Worm (Caenorhabditis elegans) whole organism, L1 larva: Measurements from ENCODE around the gene C55A6.10.

Experiments used
- Y116A8C.19 ChIP-seq: sonication (generic microtip); optimal IDR thresholded peaks from 2 replicates; lab custom pipeline; 2016; ENCODE audit warnings: missing compliant biosample characterization, missing genetic modification characterization, borderline replicate concordance
- blmp-1 ChIP-seq: fragments of 150-350 bp; optimal IDR thresholded peaks from 2 replicates; lab custom pipeline; 2014; ENCODE audit warnings: missing biosample characterization, missing genetic modification characterization
- ceh-82 ChIP-seq, 3 experiments: fragments of 150-350 bp in 1 of 3; sonication (generic microtip) in 2 of 3; optimal IDR thresholded peaks; 2 replicates each; lab custom pipeline; 2014 to 2017; ENCODE audit warnings: missing biosample characterization in 3 of 3, missing genetic modification characterization in 3 of 3
- dsc-1 ChIP-seq: sonication (generic microtip); optimal IDR thresholded peaks from 2 replicates; lab custom pipeline; 2016; ENCODE audit warnings: mild to moderate bottlenecking, missing genetic modification characterization, missing compliant biosample characterization
- efl-1 ChIP-seq, 4 experiments: fragments of 150-350 bp; optimal IDR thresholded peaks in 3 of 4; peaks in 1 of 4; 1 replicate in 1 of 4; 2 replicates in 3 of 4; lab custom pipeline; 2014; ENCODE audit warnings: missing biosample characterization in 2 of 4, missing genetic modification characterization in 2 of 4, missing genetic modification reagents in 2 of 4
- egl-27 ChIP-seq, 2 experiments: fragments of 150-350 bp in 1 of 2; sonication (generic microtip); optimal IDR thresholded peaks; 3 replicates each; lab custom pipeline; 2017 to 2018; ENCODE audit warnings: missing biosample characterization in 2 of 2, missing genetic modification characterization in 2 of 2, missing genetic modification reagents in 2 of 2
- elt-3 ChIP-seq, 6 experiments: fragments of 150-350 bp in 1 of 6; sonication (generic microtip); optimal IDR thresholded peaks; 2 replicates each; lab custom pipeline; 2017 to 2018; ENCODE audit warnings: missing biosample characterization in 6 of 6, missing genetic modification characterization in 6 of 6, inconsistent platforms in 1 of 6
- fkh-8 ChIP-seq: sonication (generic microtip); optimal IDR thresholded peaks from 2 replicates; lab custom pipeline; 2016; ENCODE audit warnings: mild to moderate bottlenecking, missing genetic modification characterization, missing compliant biosample characterization
- hlh-17 ChIP-seq: fragments of 200-800 bp; sonication (Bioruptor generic); optimal IDR thresholded peaks from 2 replicates; lab custom pipeline; 2018; ENCODE audit warnings: missing genetic modification characterization, mild to moderate bottlenecking, missing compliant biosample characterization, moderate library complexity, borderline replicate concordance
- jun-1 ChIP-seq: fragments of 150-350 bp; optimal IDR thresholded peaks from 2 replicates; lab custom pipeline; 2014; ENCODE audit warnings: missing biosample characterization, missing genetic modification reagents, missing genetic modification characterization
- lin-14 ChIP-seq: fragments of 200-800 bp; sonication (Bioruptor generic); optimal IDR thresholded peaks from 2 replicates; lab custom pipeline; 2018; ENCODE audit warnings: mild to moderate bottlenecking, missing genetic modification characterization, moderate library complexity, missing compliant biosample characterization
- lin-35 ChIP-seq, 2 experiments: fragments of 150-350 bp; optimal IDR thresholded peaks; 2 replicates each; lab custom pipeline; 2014; ENCODE audit warnings: missing biosample characterization in 2 of 2, missing genetic modification characterization in 2 of 2, missing genetic modification reagents in 2 of 2
- lsy-2 ChIP-seq, 2 experiments: fragments of 150-350 bp; optimal IDR thresholded peaks; 2 replicates each; lab custom pipeline; 2014; ENCODE audit warnings: missing biosample characterization in 2 of 2, missing genetic modification characterization in 2 of 2
- mdl-1 ChIP-seq, 2 experiments: fragments of 150-350 bp; optimal IDR thresholded peaks; 2 replicates each; lab custom pipeline; 2014 to 2017; ENCODE audit warnings: missing biosample characterization in 2 of 2, missing genetic modification characterization in 2 of 2, inconsistent platforms in 1 of 2
- mef-2 ChIP-seq: fragments of 150-350 bp; optimal IDR thresholded peaks from 2 replicates; lab custom pipeline; 2014; ENCODE audit warnings: missing biosample characterization, missing genetic modification characterization
- nhr-12 ChIP-seq: sonication (generic microtip); optimal IDR thresholded peaks from 2 replicates; lab custom pipeline; 2017; ENCODE audit warnings: missing biosample characterization, missing genetic modification characterization
- nhr-20 ChIP-seq: sonication (generic microtip); optimal IDR thresholded peaks from 2 replicates; lab custom pipeline; 2016; ENCODE audit warnings: mild to moderate bottlenecking, missing genetic modification characterization, missing compliant biosample characterization
- nhr-28 ChIP-seq: fragments of 150-350 bp; optimal IDR thresholded peaks from 2 replicates; lab custom pipeline; 2014; ENCODE audit warnings: missing biosample characterization, missing genetic modification characterization
- nhr-47 ChIP-seq: sonication (generic microtip); optimal IDR thresholded peaks from 2 replicates; lab custom pipeline; 2016; ENCODE audit warnings: mild to moderate bottlenecking, missing genetic modification characterization, moderate library complexity, missing compliant biosample characterization
- nhr-71 ChIP-seq: sonication (generic microtip); optimal IDR thresholded peaks from 2 replicates; lab custom pipeline; 2016; ENCODE audit warnings: mild to moderate bottlenecking, missing genetic modification characterization, moderate library complexity, missing compliant biosample characterization
- nhr-77 ChIP-seq: fragments of 150-350 bp; optimal IDR thresholded peaks from 2 replicates; lab custom pipeline; 2014; ENCODE audit warnings: missing biosample characterization, missing genetic modification characterization
- nhr-84 ChIP-seq: sonication (generic microtip); optimal IDR thresholded peaks from 2 replicates; lab custom pipeline; 2017; ENCODE audit warnings: missing biosample characterization, missing genetic modification characterization
- nhr-85 ChIP-seq: sonication (generic microtip); peaks from one replicate; lab custom pipeline; 2016; ENCODE audit warnings: missing genetic modification characterization, inconsistent platforms, missing compliant biosample characterization
- pqm-1 ChIP-seq: sonication (generic microtip); optimal IDR thresholded peaks from 3 replicates; lab custom pipeline; 2017; ENCODE audit warnings: missing biosample characterization, missing genetic modification characterization
- snu-23 ChIP-seq: sonication (generic microtip); optimal IDR thresholded peaks from 2 replicates; lab custom pipeline; 2016; ENCODE audit warnings: missing genetic modification characterization, missing compliant biosample characterization
- sptf-1 ChIP-seq: fragments of 150-350 bp; optimal IDR thresholded peaks from 2 replicates; lab custom pipeline; 2014; ENCODE audit warnings: missing biosample characterization, missing genetic modification characterization
- tbx-2 ChIP-seq: sonication (generic microtip); optimal IDR thresholded peaks from 2 replicates; lab custom pipeline; 2016; ENCODE audit warnings: missing genetic modification characterization, missing compliant biosample characterization
- unc-62 ChIP-seq: fragments of 150-350 bp; optimal IDR thresholded peaks from 2 replicates; lab custom pipeline; 2014; ENCODE audit warnings: missing biosample characterization, missing genetic modification reagents, missing genetic modification characterization
- vab-15 ChIP-seq: sonication (generic microtip); optimal IDR thresholded peaks from 2 replicates; lab custom pipeline; 2017; ENCODE audit warnings: missing genotype, mild to moderate bottlenecking, missing genetic modification characterization, missing compliant biosample characterization
- zag-1 ChIP-seq: fragments of 150-350 bp; optimal IDR thresholded peaks from 2 replicates; lab custom pipeline; 2014; ENCODE audit warnings: missing biosample characterization, missing genetic modification characterization
- ztf-11 ChIP-seq, 2 experiments: sonication (generic microtip); optimal IDR thresholded peaks; 2 replicates each; lab custom pipeline; 2016 to 2017; ENCODE audit warnings: missing genetic modification characterization in 2 of 2, missing biosample characterization in 1 of 2, missing compliant biosample characterization in 1 of 2

Gene C55A6.10

ce11 chrV:11521448-11521847 lies 16.3 kb downstream of the C55A6.10 start, which contains the start of gene pafo-1 (continued):
- TF ChIP-seq elt-3 (tag; optimal IDR thresholded peaks at IDR 0.05; lab: Kevin White, UChicago), result peak in 2 of 6 experiments; percentile 79 to 80

DNA sequence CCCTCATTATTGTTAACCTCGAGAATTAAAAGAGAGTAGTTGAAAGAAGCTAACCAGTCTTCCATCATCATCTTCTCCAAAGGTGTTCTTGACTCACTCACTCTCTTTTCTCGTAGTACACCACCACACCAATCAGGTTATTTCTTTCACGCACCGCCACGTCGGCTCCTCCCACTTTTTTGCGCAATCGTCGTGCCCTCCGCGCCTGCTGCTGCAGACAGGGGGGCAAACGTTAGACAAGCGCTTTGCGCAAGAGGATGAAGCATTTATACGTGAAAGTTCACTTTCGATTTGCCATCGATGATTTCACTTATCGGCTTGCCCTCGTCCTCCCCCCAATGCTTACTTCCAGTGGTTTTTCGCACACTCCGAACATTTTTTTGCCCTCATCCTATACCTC lies 20.2 kb downstream of the C55A6.10 start:
- TF ChIP-seq nhr-85 (tag; lab: Kevin White, UChicago) (peak; percentile 25), lin-35 (GFP tag; optimal IDR thresholded peaks at IDR 0.05; lab: Kevin White, UChicago) (no peak), efl-1 (optimal IDR thresholded peaks at IDR 0.05; lab: Kevin White, UChicago) (no peak), efl-1 (GFP tag; optimal IDR thresholded peaks at IDR 0.05 in 1 of 2; lab: Kevin White, UChicago) (peak in 1 of 2 experiments; percentile 38), blmp-1 (tag; lab: Kevin White, UChicago) (peak; percentile 93)

DNA sequence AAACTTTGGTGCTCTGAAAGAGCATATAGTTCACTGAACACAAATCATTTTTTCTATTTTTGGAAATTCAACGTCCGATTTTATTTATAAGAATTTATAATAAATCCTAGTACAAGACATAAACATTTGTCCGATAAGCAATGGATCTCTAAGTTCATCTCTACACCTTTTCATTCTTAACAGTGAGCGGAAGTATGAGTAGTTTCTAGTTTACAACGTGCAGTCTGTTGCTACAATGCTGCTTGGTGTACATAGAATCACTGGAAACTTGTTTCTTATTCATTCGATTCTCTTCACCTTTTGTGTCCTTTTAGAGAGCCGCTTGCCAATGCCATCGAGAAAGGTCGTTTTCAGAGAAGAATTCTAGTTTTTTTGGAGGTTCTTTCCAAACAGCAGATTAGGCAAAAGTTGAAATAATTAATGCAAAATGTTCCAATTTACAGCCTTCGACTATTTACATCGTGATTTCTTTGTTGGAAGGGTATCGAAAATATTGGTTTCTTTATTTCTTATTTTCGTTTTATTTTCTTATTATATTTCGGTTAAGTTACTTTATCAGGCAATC lies 21.9 kb downstream of the C55A6.10 start:
- TF ChIP-seq efl-1 (optimal IDR thresholded peaks at IDR 0.05; lab: Kevin White, UChicago) (no peak), efl-1 (GFP tag; optimal IDR thresholded peaks at IDR 0.05 in 1 of 2; lab: Kevin White, UChicago) (no peak), mdl-1 (tag; optimal IDR thresholded peaks at IDR 0.05; lab: Kevin White, UChicago) (no peak), zag-1 (no peak), sptf-1 (no peak), lsy-2 (tag; optimal IDR thresholded peaks at IDR 0.05; lab: Kevin White, UChicago) (no peak), pqm-1 (no peak), hlh-17 (GFP tag; lab: Kevin White, UChicago) (no peak), nhr-84 (no peak), nhr-28 (tag; lab: Kevin White, UChicago) (no peak), vab-15 (tag; lab: Kevin White, UChicago) (no peak), ztf-11 (tag; optimal IDR thresholded peaks at IDR 0.05; lab: Kevin White, UChicago) (no peak)

DNA sequence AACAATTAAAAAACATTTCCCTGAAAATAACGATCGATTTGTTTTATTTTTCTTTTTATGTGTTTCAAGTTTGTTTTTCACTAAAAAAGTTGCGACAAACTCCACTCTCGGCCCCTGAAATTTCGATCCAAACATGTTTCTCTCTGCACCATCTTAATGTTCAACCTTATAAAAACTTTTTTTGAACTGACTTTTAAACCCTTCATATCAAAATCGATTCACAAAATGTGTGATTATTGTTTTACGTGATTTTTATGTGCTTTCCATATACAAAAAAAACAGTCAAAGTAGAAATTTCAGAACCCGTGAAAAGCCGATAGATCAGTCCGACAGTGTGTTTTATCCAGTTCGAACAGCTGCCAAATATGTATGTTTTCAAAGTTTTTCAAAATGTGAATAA lies 22.4 kb downstream of the C55A6.10 start, which contains the start of gene ccch-1:
Gene ccch-1 (plus strand): TSS at position 301 of the 400 bp plus-strand sequence.
- TF ChIP-seq ceh-82 (tag; optimal IDR thresholded peaks at IDR 0.05; lab: Kevin White, UChicago), result no peak
- TF ChIP-seq efl-1 (optimal IDR thresholded peaks at IDR 0.05; lab: Kevin White, UChicago), result no peak
- peak in 1 of 2 experiments; percentile 80 for TF ChIP-seq efl-1 (GFP tag; optimal IDR thresholded peaks at IDR 0.05 in 1 of 2; lab: Kevin White, UChicago)
- TF ChIP-seq, all 84 proteins: peak for 1

ce11 chrV:11528633-11529327 lies 23.6 kb downstream of the C55A6.10 start:
- TF ChIP-seq dsc-1 (tag; lab: Kevin White, UChicago), result peak; percentile 57
- TF ChIP-seq snu-23 (GFP tag; lab: Kevin White, UChicago), result peak; percentile 21
- peak; percentile 33 for TF ChIP-seq lin-14 (GFP tag; lab: Kevin White, UChicago)
- peak in 1 of 2 experiments; percentile 7 for TF ChIP-seq mdl-1 (tag; optimal IDR thresholded peaks at IDR 0.05; lab: Kevin White, UChicago)
- no peak for TF ChIP-seq unc-62 (GFP tag; lab: Kevin White, UChicago)
- peak; percentile 76 for TF ChIP-seq nhr-85 (tag; lab: Kevin White, UChicago)

DNA sequence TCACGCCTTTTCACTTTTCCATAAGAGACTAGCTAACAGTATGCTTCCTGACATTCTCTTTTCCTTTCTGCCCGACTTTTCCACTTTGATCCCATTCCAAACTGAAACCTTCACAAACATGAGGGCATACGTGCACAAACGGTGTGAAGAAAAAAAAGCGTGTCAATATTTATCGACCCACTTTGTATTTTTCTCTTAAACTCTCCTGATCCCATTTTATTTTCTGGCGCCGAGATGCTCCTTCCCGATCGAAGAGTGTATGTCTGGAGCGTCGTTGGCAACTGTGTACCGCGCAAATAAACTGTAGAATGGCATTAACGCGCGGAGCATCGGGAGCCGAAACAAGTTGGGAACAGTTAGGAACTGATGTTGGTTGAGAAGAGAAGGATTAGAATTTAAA lies 24.4 kb downstream of the C55A6.10 start:
- TF ChIP-seq jun-1 (tag; lab: Kevin White, UChicago) (no peak), Y116A8C.19 (tag; lab: Kevin White, UChicago) (no peak), tbx-2 (tag; lab: Kevin White, UChicago) (peak; percentile 58), hlh-17 (GFP tag; lab: Kevin White, UChicago) (no peak), zag-1 (no peak), mef-2 (tag; lab: Kevin White, UChicago) (no peak), sptf-1 (no peak), efl-1 (optimal IDR thresholded peaks at IDR 0.05; lab: Kevin White, UChicago) (no peak), efl-1 (GFP tag; optimal IDR thresholded peaks at IDR 0.05 in 1 of 2; lab: Kevin White, UChicago) (peak in 1 of 2 experiments; percentile 58), nhr-71 (tag; lab: Kevin White, UChicago) (peak; percentile 36), mdl-1 (tag; optimal IDR thresholded peaks at IDR 0.05; lab: Kevin White, UChicago) (peak in 1 of 2 experiments; percentile 25), nhr-77 (tag; lab: Kevin White, UChicago) (peak; percentile 65), lin-14 (GFP tag; lab: Kevin White, UChicago) (peak; percentile 48), fkh-8 (tag; lab: Kevin White, UChicago) (no peak), nhr-47 (no peak), lsy-2 (tag; optimal IDR thresholded peaks at IDR 0.05; lab: Kevin White, UChicago) (peak in 1 of 2 experiments; percentile 21), egl-27 (tag; optimal IDR thresholded peaks at IDR 0.05; lab: Kevin White, UChicago) (peak; percentile 45 to 57), nhr-20 (tag; lab: Kevin White, UChicago) (peak; percentile 36), nhr-12 (tag; lab: Kevin White, UChicago) (no peak)
- TF ChIP-seq, all 84 proteins: peak for 9
